Worm (Caenorhabditis elegans) whole organism, young adult: ENCODE measurements around the gene E04F6.8.

Experiments used
- B0035.1 ChIP-seq: sonication (generic microtip); optimal IDR thresholded peaks from 2 replicates; lab custom pipeline; 2016; ENCODE audit warnings: missing genetic modification characterization, mild to moderate bottlenecking, missing compliant biosample characterization, missing genotype, missing genetic modification reagents
- B0261.1 ChIP-seq: sonication (generic microtip); optimal IDR thresholded peaks from 2 replicates; lab custom pipeline; 2016; ENCODE audit warnings: mild to moderate bottlenecking, missing genetic modification characterization, moderate library complexity, missing compliant biosample characterization
- F37B4.10 ChIP-seq: fragments of 200-800 bp; sonication (Bioruptor generic); IDR thresholded peaks from 2 replicates; pipeline ENCODE4 v1.3.6; 2022; ENCODE audit warnings: missing genetic modification characterization, missing compliant biosample characterization
- F49E8.2 ChIP-seq: sonication (generic microtip); optimal IDR thresholded peaks from 3 replicates; lab custom pipeline; 2017; ENCODE audit warnings: missing genetic modification characterization, mild to moderate bottlenecking, missing compliant biosample characterization, antibody characterized with exemption, moderate library complexity; ENCODE audit not compliant: insufficient read depth
- F52B5.7 ChIP-seq: sonication (generic microtip); optimal IDR thresholded peaks from 2 replicates; lab custom pipeline; 2016; ENCODE audit warnings: mild to moderate bottlenecking, missing genetic modification characterization, missing compliant biosample characterization
- F55B11.4 ChIP-seq: sonication (generic microtip); optimal IDR thresholded peaks from 2 replicates; lab custom pipeline; 2016; ENCODE audit warnings: missing compliant biosample characterization, missing genetic modification characterization, borderline replicate concordance; ENCODE audit not compliant: insufficient read depth
- T26A5.8 ChIP-seq: sonication (generic microtip); optimal IDR thresholded peaks from 2 replicates; lab custom pipeline; 2016; ENCODE audit warnings: missing genetic modification characterization, missing compliant biosample characterization
- Y53F4B.3 ChIP-seq: fragments of 200-800 bp; sonication (Bioruptor generic); IDR thresholded peaks from 2 replicates; pipeline ENCODE4 v1.3.6; 2022; ENCODE audit warnings: missing genetic modification reagents, missing genetic modification characterization, missing compliant biosample characterization
- Y56A3A.18 ChIP-seq: fragments of 200-800 bp; sonication (Bioruptor generic); IDR thresholded peaks from 2 replicates; pipeline ENCODE4 v1.3.6; 2022; ENCODE audit warnings: missing genetic modification reagents, missing genetic modification characterization, missing compliant biosample characterization
- Y67H2A.10 ChIP-seq: fragments of 200-800 bp; sonication (Bioruptor generic); conservative IDR thresholded peaks from 2 replicates; pipeline ENCODE4 v1.3.6; 2022; ENCODE audit warnings: missing genetic modification reagents, missing genetic modification characterization, missing compliant biosample characterization
- Y95B8A.8 ChIP-seq: fragments of 200-800 bp; sonication (Bioruptor generic); IDR thresholded peaks from 2 replicates; pipeline ENCODE4 v1.3.6; 2022; ENCODE audit warnings: missing genetic modification reagents, missing genetic modification characterization, missing compliant biosample characterization
- ZK185.1 ChIP-seq: sonication (generic microtip); optimal IDR thresholded peaks from 2 replicates; lab custom pipeline; 2016; ENCODE audit warnings: mild to moderate bottlenecking, missing genetic modification characterization, missing compliant biosample characterization; ENCODE audit not compliant: poor library complexity, severe bottlenecking
- aptf-2 ChIP-seq: fragments of 200-800 bp; sonication (Bioruptor generic); conservative IDR thresholded peaks from 2 replicates; pipeline ENCODE4 v1.3.6; 2022; ENCODE audit warnings: missing genetic modification reagents, missing genetic modification characterization, missing compliant biosample characterization
- aptf-3 ChIP-seq: fragments of 200-800 bp; sonication (Bioruptor generic); IDR thresholded peaks from 2 replicates; pipeline ENCODE4 v1.3.6; 2022; ENCODE audit warnings: missing genetic modification characterization, missing compliant biosample characterization
- attf-3 ChIP-seq: fragments of 200-800 bp; sonication (Bioruptor generic); conservative IDR thresholded peaks from 2 replicates; pipeline ENCODE4 v1.3.6; 2022; ENCODE audit warnings: missing genetic modification reagents, missing genetic modification characterization, missing compliant biosample characterization
- attf-6 ChIP-seq: fragments of 200-800 bp; sonication (Bioruptor generic); IDR thresholded peaks from 2 replicates; pipeline ENCODE4 v1.3.6; 2022; ENCODE audit warnings: missing genetic modification reagents, missing genetic modification characterization, missing compliant biosample characterization
- bed-1 ChIP-seq: fragments of 200-800 bp; sonication (Bioruptor generic); IDR thresholded peaks from 2 replicates; pipeline ENCODE4 v1.3.6; 2022; ENCODE audit warnings: missing genetic modification reagents, missing genetic modification characterization, missing compliant biosample characterization
- bed-2 ChIP-seq: fragments of 200-800 bp; sonication (Bioruptor generic); IDR thresholded peaks from 2 replicates; pipeline ENCODE4 v1.3.6; 2022; ENCODE audit warnings: missing genetic modification reagents, missing genetic modification characterization, missing compliant biosample characterization
- ceh-100 ChIP-seq: fragments of 200-800 bp; sonication (Bioruptor generic); IDR thresholded peaks from 2 replicates; pipeline ENCODE4 v1.3.6; 2022; ENCODE audit warnings: missing genetic modification reagents, missing genetic modification characterization, missing compliant biosample characterization
- dox-1 ChIP-seq: fragments of 200-800 bp; sonication (Bioruptor generic); IDR thresholded peaks from 2 replicates; pipeline ENCODE4 v1.3.6; 2022; ENCODE audit warnings: missing genetic modification reagents, missing genetic modification characterization, missing compliant biosample characterization
- hrde-1 ChIP-seq: sonication (generic microtip); optimal IDR thresholded peaks from 2 replicates; lab custom pipeline; 2016; ENCODE audit warnings: missing genetic modification characterization, mild to moderate bottlenecking, missing compliant biosample characterization, moderate library complexity, missing genotype, missing genetic modification reagents, borderline replicate concordance
- hsf-1 ChIP-seq: fragments of 200-800 bp; sonication (Bioruptor generic); IDR thresholded peaks from 2 replicates; pipeline ENCODE4 v1.3.6; 2022; ENCODE audit warnings: missing genetic modification reagents, missing genetic modification characterization, missing compliant biosample characterization
- lin-40 ChIP-seq: sonication (generic microtip); optimal IDR thresholded peaks from 2 replicates; lab custom pipeline; 2016; ENCODE audit warnings: missing genetic modification characterization, mild to moderate bottlenecking, missing compliant biosample characterization, missing genotype, missing genetic modification reagents
- lin-54 ChIP-seq: fragments of 200-800 bp; sonication (Bioruptor generic); optimal IDR thresholded peaks from 2 replicates; lab custom pipeline; 2018; ENCODE audit warnings: mild to moderate bottlenecking, missing genetic modification characterization, missing compliant biosample characterization
- lir-1 ChIP-seq: fragments of 200-800 bp; sonication (Bioruptor generic); conservative IDR thresholded peaks from 2 replicates; pipeline ENCODE4 v1.3.6; 2022; ENCODE audit warnings: missing genetic modification reagents, missing genetic modification characterization, missing compliant biosample characterization
- madf-10 ChIP-seq: sonication (generic microtip); optimal IDR thresholded peaks from 2 replicates; lab custom pipeline; 2016; ENCODE audit warnings: mild to moderate bottlenecking, missing genetic modification characterization, missing compliant biosample characterization
- madf-3 ChIP-seq: fragments of 200-800 bp; sonication (Bioruptor generic); IDR thresholded peaks from 2 replicates; pipeline ENCODE4 v1.3.6; 2022; ENCODE audit warnings: missing genetic modification reagents, missing genetic modification characterization, missing compliant biosample characterization
- mxl-1 ChIP-seq: sonication (generic microtip); optimal IDR thresholded peaks from 2 replicates; lab custom pipeline; 2016; ENCODE audit warnings: missing genetic modification characterization, missing compliant biosample characterization
- nfya-1 ChIP-seq: sonication (generic microtip); optimal IDR thresholded peaks from 2 replicates; lab custom pipeline; 2017; ENCODE audit warnings: antibody characterized with exemption, missing compliant biosample characterization, missing genetic modification characterization, borderline replicate concordance; ENCODE audit not compliant: insufficient read depth
- nhr-179 ChIP-seq: sonication (generic microtip); optimal IDR thresholded peaks from 2 replicates; lab custom pipeline; 2016; ENCODE audit warnings: mild to moderate bottlenecking, missing genetic modification characterization, missing compliant biosample characterization
- nhr-27 ChIP-seq: fragments of 200-800 bp; sonication (Bioruptor generic); optimal IDR thresholded peaks from 2 replicates; lab custom pipeline; 2018; ENCODE audit warnings: mild to moderate bottlenecking, missing genetic modification characterization, moderate library complexity, missing compliant biosample characterization
- nhr-80 ChIP-seq: sonication (generic microtip); optimal IDR thresholded peaks from 2 replicates; lab custom pipeline; 2016; ENCODE audit warnings: missing genetic modification characterization, missing compliant biosample characterization
- rcor-1 ChIP-seq: fragments of 200-800 bp; sonication (Bioruptor generic); IDR thresholded peaks from 2 replicates; pipeline ENCODE4 v1.3.6; 2022; ENCODE audit warnings: missing genetic modification reagents, missing genetic modification characterization, missing compliant biosample characterization
- snpc-1.1 ChIP-seq: sonication (generic microtip); optimal IDR thresholded peaks from 2 replicates; lab custom pipeline; 2017; ENCODE audit warnings: missing genetic modification characterization, mild to moderate bottlenecking, missing compliant biosample characterization, antibody characterized with exemption, moderate library complexity, missing genotype, missing genetic modification reagents; ENCODE audit not compliant: insufficient read depth
- somi-1 ChIP-seq: fragments of 200-800 bp; sonication (Bioruptor generic); optimal IDR thresholded peaks from 2 replicates; lab custom pipeline; 2018; ENCODE audit warnings: mild to moderate bottlenecking, missing genetic modification characterization, missing compliant biosample characterization
- unc-130 ChIP-seq: sonication (generic microtip); optimal IDR thresholded peaks from 2 replicates; lab custom pipeline; 2016; ENCODE audit warnings: missing genetic modification reagents, missing genetic modification characterization, missing compliant biosample characterization
- xnd-1 ChIP-seq: sonication (generic microtip); optimal IDR thresholded peaks from 2 replicates; lab custom pipeline; 2016; ENCODE audit warnings: missing genotype, missing genetic modification reagents, missing genetic modification characterization, missing compliant biosample characterization
- zim-3 ChIP-seq: sonication (generic microtip); optimal IDR thresholded peaks from 2 replicates; lab custom pipeline; 2017; ENCODE audit warnings: mild to moderate bottlenecking, missing genetic modification characterization, moderate library complexity, missing compliant biosample characterization
- ztf-3 ChIP-seq: fragments of 200-800 bp; sonication (Bioruptor generic); optimal IDR thresholded peaks from 2 replicates; lab custom pipeline; 2018; ENCODE audit warnings: mild to moderate bottlenecking, missing genetic modification characterization, missing compliant biosample characterization

Gene E04F6.8

DNA sequence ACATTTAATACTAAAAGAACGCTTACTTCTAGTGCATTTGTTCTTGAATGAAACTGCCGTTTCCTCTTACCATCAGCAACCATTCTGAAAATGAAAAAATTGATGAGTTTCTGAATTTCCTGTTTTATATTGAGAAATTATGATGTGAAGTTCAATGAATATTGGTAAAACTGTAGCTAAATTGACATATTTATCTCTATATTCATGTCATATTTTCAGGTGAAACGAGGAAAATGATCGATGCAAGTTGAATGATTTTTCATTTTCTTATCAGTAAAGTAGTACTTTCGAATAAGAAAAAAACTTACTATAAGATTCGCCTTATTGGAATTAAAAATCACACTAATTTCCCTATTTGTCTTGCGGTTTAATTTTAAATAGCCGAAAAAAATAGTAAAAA is 993 bp downstream of the E04F6.8 start, which contains the start of gene E04F6.15 (continued):
- no peak for TF ChIP-seq Y67H2A.10 (GFP tag; lab: Robert Waterston, UW)

DNA sequence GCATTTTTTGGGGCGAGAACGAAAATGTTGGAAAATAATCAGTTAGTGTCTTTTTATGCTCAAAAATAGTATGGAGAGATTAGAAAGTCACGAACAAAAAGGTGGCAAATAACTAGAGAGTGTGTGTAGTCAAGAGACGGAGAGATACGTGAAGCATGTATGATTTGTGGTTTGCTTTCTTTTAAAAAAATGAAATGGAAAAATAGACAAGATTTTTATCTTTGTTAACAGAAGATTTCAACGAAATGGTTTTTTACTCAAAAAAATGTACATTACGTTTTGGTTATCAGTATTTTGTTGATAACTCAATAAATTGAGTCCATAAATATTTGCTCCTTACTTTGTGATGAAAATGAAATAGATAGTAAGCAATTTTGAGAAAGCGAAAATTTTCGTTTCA is 3.0 kb downstream of the E04F6.8 start, which contains the start of gene dhs-7:
dhs-7 (minus strand) TSS at position 277 of the 400 bp plus-strand sequence.
- peak; percentile 25 for TF ChIP-seq nhr-80
- no peak for TF ChIP-seq madf-3
- TF ChIP-seq ZK185.1 (tag; lab: Kevin White, UChicago): no peak
- no peak for TF ChIP-seq lir-1

DNA sequence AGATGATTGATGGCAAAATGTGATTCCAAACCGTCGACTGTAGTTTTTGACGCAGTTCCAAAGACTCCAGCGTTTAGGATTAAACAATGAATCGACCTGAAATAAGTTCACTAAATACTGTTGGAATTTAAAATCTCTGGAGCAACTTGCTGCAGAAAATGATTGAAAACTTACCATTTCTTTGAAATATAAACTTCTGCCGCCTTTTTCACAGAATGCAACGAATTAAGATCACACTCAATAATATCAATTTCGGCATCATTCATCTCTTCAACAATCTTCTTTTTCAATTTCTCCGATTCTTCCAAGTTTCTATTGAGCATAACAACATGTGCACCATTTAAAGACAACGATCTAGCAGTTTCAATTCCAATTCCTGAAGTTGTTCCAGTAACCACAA is 3.5 kb downstream of the E04F6.8 start:
- TF ChIP-seq madf-10: no peak
- TF ChIP-seq dox-1 (GFP tag; lab: Robert Waterston, UW): no peak
- no peak for TF ChIP-seq nhr-27 (tag; lab: Kevin White, UChicago)
- TF ChIP-seq F52B5.7 (tag; lab: Kevin White, UChicago): no peak
- no peak for TF ChIP-seq T26A5.8 (tag; lab: Kevin White, UChicago)
- no peak for TF ChIP-seq F37B4.10 (GFP tag; lab: Robert Waterston, UW)
- TF ChIP-seq nhr-179: no peak
- TF ChIP-seq somi-1 (GFP tag; lab: Kevin White, UChicago): no peak
- TF ChIP-seq mxl-1: no peak
- TF ChIP-seq lin-54 (GFP tag; lab: Kevin White, UChicago): no peak
- no peak for TF ChIP-seq hrde-1 (tag; lab: Kevin White, UChicago)
- TF ChIP-seq bed-2 (GFP tag; lab: Robert Waterston, UW): no peak
- TF ChIP-seq lin-40 (tag; lab: Kevin White, UChicago): no peak
- TF ChIP-seq F55B11.4: no peak
- TF ChIP-seq Y53F4B.3: no peak
- TF ChIP-seq zim-3: no peak
- TF ChIP-seq ceh-100: no peak
- no peak for TF ChIP-seq aptf-3
- no peak for TF ChIP-seq B0035.1
- TF ChIP-seq nhr-80: no peak

DNA sequence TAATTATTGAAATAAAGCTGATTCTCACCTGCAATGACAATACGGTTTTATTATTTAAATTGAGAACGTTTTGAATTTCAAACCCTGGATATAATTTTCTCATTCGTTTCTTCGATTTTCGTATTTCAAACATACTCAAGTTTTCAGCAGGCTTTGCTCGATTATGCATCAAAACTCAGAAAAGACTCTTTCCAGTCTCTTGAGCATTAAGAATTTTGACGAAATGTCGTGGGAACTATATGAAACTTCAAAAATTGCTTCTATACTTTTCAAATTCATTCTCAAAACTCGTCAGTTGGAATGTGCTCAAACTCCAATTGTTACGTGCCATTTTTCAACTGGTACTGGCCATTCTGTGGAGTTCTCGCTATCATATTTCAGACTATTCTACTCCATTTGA is 5.8 kb downstream of the E04F6.8 start, which contains the start of gene srd-59:
srd-59 (plus strand) TSS at position 301 of the 400 bp plus-strand sequence.
- TF ChIP-seq lin-40 (tag; lab: Kevin White, UChicago): no peak
- TF ChIP-seq hsf-1 (GFP tag; lab: Robert Waterston, UW): no peak
- no peak for TF ChIP-seq ceh-100
- TF ChIP-seq aptf-2 (GFP tag; lab: Robert Waterston, UW): no peak
- TF ChIP-seq attf-3 (GFP tag; lab: Robert Waterston, UW): no peak
- no peak for TF ChIP-seq hrde-1 (tag; lab: Kevin White, UChicago)
- TF ChIP-seq snpc-1.1 (tag; lab: Kevin White, UChicago): no peak

DNA sequence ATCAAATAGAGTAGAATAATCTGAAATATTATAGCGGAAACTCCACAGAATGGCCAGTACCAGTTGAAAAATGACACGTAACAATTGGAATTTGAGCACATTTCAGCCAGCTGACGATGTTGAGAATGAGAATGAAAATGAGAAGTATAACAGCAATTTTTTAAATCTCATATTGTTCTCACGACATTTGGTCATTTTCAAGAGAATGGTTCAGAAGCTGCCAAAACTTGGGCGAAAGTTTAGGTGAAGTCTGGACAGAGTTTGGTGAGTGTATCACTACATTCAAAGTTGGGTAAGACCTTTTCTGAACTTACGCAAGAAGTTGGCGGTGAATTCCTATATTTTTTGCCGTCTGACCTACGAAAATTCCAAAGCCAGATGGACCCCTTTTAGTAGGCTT is 6.2 kb downstream of the E04F6.8 start, which contains the start of gene srd-58:
srd-58 (minus strand) TSS at position 101 of the 400 bp plus-strand sequence.
- TF ChIP-seq B0261.1 (tag; lab: Kevin White, UChicago): no peak
- TF ChIP-seq attf-6: no peak
- no peak for TF ChIP-seq bed-1
- no peak for TF ChIP-seq unc-130 (GFP tag; lab: Kevin White, UChicago)
- no peak for TF ChIP-seq rcor-1 (GFP tag; lab: Robert Waterston, UW)
- no peak for TF ChIP-seq ztf-3
- no peak for TF ChIP-seq bed-2 (GFP tag; lab: Robert Waterston, UW)
- TF ChIP-seq nfya-1 (tag; lab: Kevin White, UChicago): no peak
- no peak for TF ChIP-seq F49E8.2 (tag; lab: Kevin White, UChicago)
- no peak for TF ChIP-seq Y95B8A.8 (GFP tag; lab: Robert Waterston, UW)
- TF ChIP-seq xnd-1 (tag; lab: Kevin White, UChicago): no peak
- TF ChIP-seq aptf-2 (GFP tag; lab: Robert Waterston, UW): no peak
- TF ChIP-seq Y56A3A.18 (GFP tag; lab: Robert Waterston, UW): no peak
